Worm (Caenorhabditis elegans) whole organism, young adult: Measurements from ENCODE around the gene F55G1.7.

Source experiments
- B0336.3 ChIP-seq: fragments of 200-800 bp; sonication (Bioruptor generic); IDR thresholded peaks from 2 replicates; pipeline ENCODE4 v1.3.6; 2022; ENCODE audit warnings: missing genetic modification characterization, missing compliant biosample characterization
- ceh-27 ChIP-seq: fragments of 200-800 bp; sonication (Bioruptor generic); optimal IDR thresholded peaks from 2 replicates; lab custom pipeline; 2018; ENCODE audit warnings: mild to moderate bottlenecking, missing genetic modification characterization, moderate library complexity, missing compliant biosample characterization
- fkh-3 ChIP-seq: sonication (generic microtip); optimal IDR thresholded peaks from 2 replicates; lab custom pipeline; 2016; ENCODE audit warnings: mild to moderate bottlenecking, missing genetic modification characterization, missing compliant biosample characterization
- gei-17 ChIP-seq: fragments of 200-800 bp; sonication (Bioruptor generic); optimal IDR thresholded peaks from 2 replicates; lab custom pipeline; 2018; ENCODE audit warnings: mild to moderate bottlenecking, missing genetic modification characterization, missing compliant biosample characterization
- nhr-27 ChIP-seq: fragments of 200-800 bp; sonication (Bioruptor generic); optimal IDR thresholded peaks from 2 replicates; lab custom pipeline; 2018; ENCODE audit warnings: mild to moderate bottlenecking, missing genetic modification characterization, moderate library complexity, missing compliant biosample characterization

DNA sequence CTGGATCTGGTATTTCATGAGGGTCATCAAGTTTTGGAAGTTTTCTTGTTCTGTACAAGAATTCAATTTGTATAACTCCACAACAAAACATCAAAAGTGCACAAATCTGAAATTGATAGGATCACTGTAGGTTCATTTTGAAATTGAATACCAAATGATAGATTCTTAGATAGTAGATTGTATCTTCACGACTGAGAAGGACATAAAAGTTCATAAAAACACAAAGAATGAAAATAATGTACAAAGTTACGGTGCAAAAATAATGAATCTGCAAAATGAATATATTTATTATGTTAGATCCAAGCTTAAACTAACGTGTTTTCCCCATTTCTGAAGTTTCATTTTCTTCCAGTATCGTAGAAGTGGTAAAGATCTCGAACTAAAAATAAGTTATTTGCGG, 31.3 kb upstream of the F55G1.7 start:
- TF ChIP-seq fkh-3 (no peak), gei-17 (no peak), ceh-27 (GFP tag; lab: Kevin White, UChicago) (no peak), nhr-27 (tag; lab: Kevin White, UChicago) (no peak), B0336.3 (no peak)
